Fruit fly (Drosophila melanogaster) whole organism, embryonic: ENCODE measurements around the gene CG43255.

Experiments
- Oaz ChIP-seq: fragments of 200-800 bp; sonication (Bioruptor generic); IDR thresholded peaks from 2 replicates; pipeline ENCODE4 v1.3.6; 2022; ENCODE audit warnings: missing biosample characterization, missing genetic modification characterization
- bsh ChIP-seq, 2 experiments: fragments of 200-800 bp; sonication (Bioruptor generic); optimal IDR thresholded peaks; 2 replicates each; lab custom pipeline; 2017 to 2018; ENCODE audit warnings: mild to moderate bottlenecking in 2 of 2, missing biosample characterization in 2 of 2, missing genetic modification characterization in 2 of 2, moderate library complexity in 1 of 2
- exex ChIP-seq: fragments of 200-800 bp; sonication (Bioruptor generic); optimal IDR thresholded peaks from 4 replicates; lab custom pipeline; 2018; ENCODE audit warnings: missing biosample characterization, mild to moderate bottlenecking, missing genetic modification characterization, moderate library complexity
- lilli ChIP-seq: fragments of 200-800 bp; sonication (Bioruptor generic); optimal IDR thresholded peaks from 3 replicates; lab custom pipeline; 2016; ENCODE audit warnings: missing biosample characterization, missing genetic modification characterization
- tio ChIP-seq: fragments of 200-800 bp; sonication (Bioruptor generic); optimal IDR thresholded peaks from 2 replicates; lab custom pipeline; 2017; ENCODE audit warnings: missing biosample characterization, missing genetic modification characterization, inconsistent platforms

DNA sequence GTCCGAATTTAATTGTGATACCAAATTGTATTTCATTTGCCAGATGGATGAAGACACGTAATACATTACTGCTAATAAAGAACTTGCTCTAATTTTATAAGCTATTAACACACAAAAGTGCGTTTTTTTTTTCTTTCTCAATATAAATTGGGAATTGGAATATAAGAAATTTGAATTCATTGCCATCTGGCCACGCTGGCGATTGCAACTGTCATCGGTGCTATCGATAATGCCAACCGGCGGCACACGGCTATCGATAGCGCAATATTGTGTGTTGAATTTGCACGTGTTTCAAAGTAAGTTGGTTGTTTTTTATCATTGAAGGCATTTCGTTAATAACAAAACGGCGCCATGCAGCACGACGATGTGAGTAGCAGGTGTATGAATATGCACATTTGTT lies 22.3 kb upstream of the CG43255 start, which contains the start of gene Rbm13:
- no peak for TF ChIP-seq lilli (GFP tag; lab: Kevin White, UChicago)
- no peak for TF ChIP-seq Oaz (GFP tag; lab: Robert Waterston, UW)
- TF ChIP-seq exex (tag; lab: Kevin White, UChicago): no peak
- TF ChIP-seq bsh (GFP tag; optimal IDR thresholded peaks at IDR 0.05; lab: Kevin White, UChicago): no peak
- no peak for TF ChIP-seq tio
